Fruit fly (Drosophila melanogaster): ENCODE data around the gene CG5623.

- no peak for TF ChIP-seq pan (optimal IDR thresholded peaks at IDR 0.05)
- TF ChIP-seq CG8478 (optimal IDR thresholded peaks at IDR 0.05) = no peak
- TF ChIP-seq psq (optimal IDR thresholded peaks at IDR 0.05) = no peak
- no peak for TF ChIP-seq Dll (optimal IDR thresholded peaks at IDR 0.05)
- no peak for TF ChIP-seq EcR (GFP tag; optimal IDR thresholded peaks at IDR 0.05)
- no peak for TF ChIP-seq usp (GFP tag; optimal IDR thresholded peaks at IDR 0.05)
Observed at dm6 chr3R:15814150-15814549, 46.9 kb upstream of the CG5623 start.

All from whole organism.